Worm (Caenorhabditis elegans) whole organism, mixed stage, embryonic: Measurements from ENCODE around the gene rcan-1.

Source experiments
- blmp-1 ChIP-seq: fragments of 150-350 bp; optimal IDR thresholded peaks from 2 replicates; lab custom pipeline; 2014; ENCODE audit warnings: missing biosample characterization, missing genetic modification characterization
- ceh-83 ChIP-seq: fragments of 200-800 bp; sonication (Bioruptor generic); optimal IDR thresholded peaks from 2 replicates; lab custom pipeline; 2018; ENCODE audit warnings: mild to moderate bottlenecking, missing genetic modification characterization, missing compliant biosample characterization
- ces-1 ChIP-seq: fragments of 150-350 bp; optimal IDR thresholded peaks from 2 replicates; lab custom pipeline; 2014; ENCODE audit warnings: missing biosample characterization, missing genetic modification reagents, missing genetic modification characterization
- ham-2 ChIP-seq: fragments of 200-800 bp; sonication (Bioruptor generic); optimal IDR thresholded peaks from 2 replicates; lab custom pipeline; 2018; ENCODE audit warnings: mild to moderate bottlenecking, missing genetic modification characterization, missing compliant biosample characterization
- mls-2 ChIP-seq: sonication (generic microtip); optimal IDR thresholded peaks from 2 replicates; lab custom pipeline; 2016; ENCODE audit warnings: mild to moderate bottlenecking, missing genetic modification characterization, moderate library complexity, missing compliant biosample characterization
- nhr-76 ChIP-seq: sonication (generic microtip); optimal IDR thresholded peaks from 2 replicates; lab custom pipeline; 2017; ENCODE audit warnings: missing biosample characterization, missing genetic modification characterization
- unc-120 ChIP-seq: sonication (generic microtip); optimal IDR thresholded peaks from 2 replicates; lab custom pipeline; 2017; ENCODE audit warnings: missing genetic modification characterization, missing compliant biosample characterization; ENCODE audit not compliant: poor library complexity, severe bottlenecking
- unc-62 ChIP-seq: fragments of 150-350 bp; optimal IDR thresholded peaks from 2 replicates; lab custom pipeline; 2014; ENCODE audit warnings: missing biosample characterization, missing genetic modification reagents, missing genetic modification characterization

DNA sequence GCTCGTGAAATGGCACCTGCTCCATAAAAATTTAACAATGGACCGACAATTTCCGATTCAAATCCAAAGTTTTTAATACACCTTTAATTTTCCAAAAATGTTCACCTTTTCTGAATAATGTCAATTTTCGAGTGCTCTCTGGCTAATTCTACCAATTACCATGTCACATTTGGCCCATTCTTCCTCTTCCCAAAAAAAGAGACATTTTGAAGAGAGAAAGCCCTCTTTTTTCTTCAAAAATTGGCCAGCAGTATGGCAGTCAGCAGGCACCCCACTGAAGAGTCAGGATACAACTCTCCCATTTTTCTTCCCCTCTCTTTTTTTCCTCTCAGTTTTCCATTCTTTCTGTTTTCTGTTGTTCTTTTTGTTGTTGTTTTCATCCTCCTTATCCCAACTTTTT lies 49.4 kb downstream of the rcan-1 start:
- TF ChIP-seq unc-62 (GFP tag; lab: Kevin White, UChicago) (no peak), ceh-83 (GFP tag; lab: Kevin White, UChicago) (no peak), mls-2 (tag; lab: Kevin White, UChicago) (no peak), nhr-76 (tag; lab: Kevin White, UChicago) (no peak), blmp-1 (tag; lab: Kevin White, UChicago) (no peak), ces-1 (GFP tag; lab: Kevin White, UChicago) (no peak), unc-120 (tag; lab: Kevin White, UChicago) (no peak), ham-2 (GFP tag; lab: Kevin White, UChicago) (no peak)
